Worm (Caenorhabditis elegans) whole organism, L1 larva: ENCODE measurements around the gene T04C12.1.
A peak's percentile ranks its signal among the peaks of the same experiment; 100 is the strongest.

Source experiments
- C16A3.4 ChIP-seq: fragments of 150-350 bp; optimal IDR thresholded peaks from 2 replicates; lab custom pipeline; 2014; ENCODE audit warnings: missing biosample characterization, missing genetic modification characterization
- C34B4.2 ChIP-seq: sonication (generic microtip); optimal IDR thresholded peaks from 2 replicates; lab custom pipeline; 2017; ENCODE audit warnings: mild to moderate bottlenecking, missing genetic modification characterization, missing compliant biosample characterization
- F16B12.6 ChIP-seq: fragments of 150-350 bp; optimal IDR thresholded peaks from 2 replicates; lab custom pipeline; 2014; ENCODE audit warnings: missing biosample characterization, missing genetic modification characterization
- Y116A8C.19 ChIP-seq: sonication (generic microtip); optimal IDR thresholded peaks from 2 replicates; lab custom pipeline; 2016; ENCODE audit warnings: missing compliant biosample characterization, missing genetic modification characterization, borderline replicate concordance
- aly-2 ChIP-seq: fragments of 150-350 bp; optimal IDR thresholded peaks from 2 replicates; lab custom pipeline; 2014; ENCODE audit warnings: missing biosample characterization, missing genetic modification characterization
- ama-1 ChIP-seq: fragments of 150-350 bp; optimal IDR thresholded peaks from 2 replicates; lab custom pipeline; 2014
- blmp-1 ChIP-seq: fragments of 150-350 bp; optimal IDR thresholded peaks from 2 replicates; lab custom pipeline; 2014; ENCODE audit warnings: missing biosample characterization, missing genetic modification characterization
- ceh-63 ChIP-seq: fragments of 200-800 bp; sonication (Bioruptor generic); optimal IDR thresholded peaks from 2 replicates; lab custom pipeline; 2018; ENCODE audit warnings: mild to moderate bottlenecking, missing genetic modification characterization, missing compliant biosample characterization
- ceh-8 ChIP-seq: fragments of 200-800 bp; sonication (Bioruptor generic); optimal IDR thresholded peaks from 2 replicates; lab custom pipeline; 2018; ENCODE audit warnings: mild to moderate bottlenecking, missing genetic modification characterization, moderate library complexity, missing compliant biosample characterization
- ceh-82 ChIP-seq, 3 experiments: fragments of 150-350 bp in 1 of 3; sonication (generic microtip) in 2 of 3; optimal IDR thresholded peaks; 2 replicates each; lab custom pipeline; 2014 to 2017; ENCODE audit warnings: missing biosample characterization in 3 of 3, missing genetic modification characterization in 3 of 3
- ceh-90 ChIP-seq: sonication (generic microtip); optimal IDR thresholded peaks from 2 replicates; lab custom pipeline; 2016; ENCODE audit warnings: missing genetic modification characterization, missing compliant biosample characterization
- dpl-1 ChIP-seq, 3 experiments: fragments of 150-350 bp in 2 of 3; sonication (generic microtip) in 1 of 3; optimal IDR thresholded peaks; 2 replicates each; lab custom pipeline; 2014 to 2017; ENCODE audit warnings: missing biosample characterization in 3 of 3, missing genetic modification characterization in 3 of 3, missing genetic modification reagents in 3 of 3
- efl-3 ChIP-seq: fragments of 200-800 bp; sonication (Bioruptor generic); optimal IDR thresholded peaks from 2 replicates; lab custom pipeline; 2018; ENCODE audit warnings: mild to moderate bottlenecking, missing genetic modification characterization, missing compliant biosample characterization
- egl-13 ChIP-seq: sonication (generic microtip); optimal IDR thresholded peaks from 2 replicates; lab custom pipeline; 2016; ENCODE audit warnings: missing genotype, missing genetic modification reagents, missing genetic modification characterization, missing compliant biosample characterization
- egl-27 ChIP-seq, 2 experiments: fragments of 150-350 bp in 1 of 2; sonication (generic microtip); optimal IDR thresholded peaks; 3 replicates each; lab custom pipeline; 2017 to 2018; ENCODE audit warnings: missing biosample characterization in 2 of 2, missing genetic modification characterization in 2 of 2, missing genetic modification reagents in 2 of 2
- fkh-4 ChIP-seq: sonication (generic microtip); optimal IDR thresholded peaks from 2 replicates; lab custom pipeline; 2016; ENCODE audit warnings: missing compliant biosample characterization, missing genetic modification characterization, borderline replicate concordance
- fkh-8 ChIP-seq: sonication (generic microtip); optimal IDR thresholded peaks from 2 replicates; lab custom pipeline; 2016; ENCODE audit warnings: mild to moderate bottlenecking, missing genetic modification characterization, missing compliant biosample characterization
- grh-1 ChIP-seq: fragments of 200-800 bp; sonication (Bioruptor generic); IDR thresholded peaks from 2 replicates; pipeline ENCODE4 v1.3.6; 2022; ENCODE audit warnings: missing genetic modification reagents, missing genetic modification characterization, missing compliant biosample characterization
- hlh-4 ChIP-seq: sonication (generic microtip); optimal IDR thresholded peaks from 2 replicates; lab custom pipeline; 2016; ENCODE audit warnings: mild to moderate bottlenecking, missing genetic modification characterization, missing compliant biosample characterization
- jun-1 ChIP-seq: fragments of 150-350 bp; optimal IDR thresholded peaks from 2 replicates; lab custom pipeline; 2014; ENCODE audit warnings: missing biosample characterization, missing genetic modification reagents, missing genetic modification characterization
- lin-13 ChIP-seq: fragments of 150-350 bp; optimal IDR thresholded peaks from 2 replicates; lab custom pipeline; 2014; ENCODE audit warnings: missing biosample characterization, missing genetic modification reagents, missing genetic modification characterization
- lsy-2 ChIP-seq, 2 experiments: fragments of 150-350 bp; optimal IDR thresholded peaks; 2 replicates each; lab custom pipeline; 2014; ENCODE audit warnings: missing biosample characterization in 2 of 2, missing genetic modification characterization in 2 of 2
- mab-9 ChIP-seq: fragments of 200-800 bp; sonication (Bioruptor generic); IDR thresholded peaks from 2 replicates; pipeline ENCODE4 v1.3.6; 2022; ENCODE audit warnings: missing genetic modification reagents, missing genetic modification characterization, missing compliant biosample characterization
- mdl-1 ChIP-seq, 2 experiments: fragments of 150-350 bp; optimal IDR thresholded peaks; 2 replicates each; lab custom pipeline; 2014 to 2017; ENCODE audit warnings: missing biosample characterization in 2 of 2, missing genetic modification characterization in 2 of 2, inconsistent platforms in 1 of 2
- mef-2 ChIP-seq: fragments of 150-350 bp; optimal IDR thresholded peaks from 2 replicates; lab custom pipeline; 2014; ENCODE audit warnings: missing biosample characterization, missing genetic modification characterization
- mep-1 ChIP-seq: fragments of 150-350 bp; optimal IDR thresholded peaks from 2 replicates; lab custom pipeline; 2014; ENCODE audit warnings: missing biosample characterization, missing genetic modification characterization
- nhr-11 ChIP-seq: fragments of 150-350 bp; optimal IDR thresholded peaks from 2 replicates; lab custom pipeline; 2014; ENCODE audit warnings: missing biosample characterization, missing genetic modification characterization
- nhr-19 ChIP-seq: fragments of 200-800 bp; sonication (Bioruptor generic); conservative IDR thresholded peaks from 2 replicates; pipeline ENCODE4 v1.3.6; 2022; ENCODE audit warnings: missing genetic modification characterization, missing compliant biosample characterization
- nhr-20 ChIP-seq: sonication (generic microtip); optimal IDR thresholded peaks from 2 replicates; lab custom pipeline; 2016; ENCODE audit warnings: mild to moderate bottlenecking, missing genetic modification characterization, missing compliant biosample characterization
- nhr-237 ChIP-seq: fragments of 150-350 bp; optimal IDR thresholded peaks from 2 replicates; lab custom pipeline; 2014; ENCODE audit warnings: missing biosample characterization, missing genetic modification characterization
- nhr-28 ChIP-seq: fragments of 150-350 bp; optimal IDR thresholded peaks from 2 replicates; lab custom pipeline; 2014; ENCODE audit warnings: missing biosample characterization, missing genetic modification characterization
- nhr-76 ChIP-seq: sonication (generic microtip); optimal IDR thresholded peaks from 2 replicates; lab custom pipeline; 2017; ENCODE audit warnings: missing biosample characterization, missing genetic modification characterization
- nhr-84 ChIP-seq: sonication (generic microtip); optimal IDR thresholded peaks from 2 replicates; lab custom pipeline; 2017; ENCODE audit warnings: missing biosample characterization, missing genetic modification characterization
- pag-3 ChIP-seq: sonication (generic microtip); optimal IDR thresholded peaks from 2 replicates; lab custom pipeline; 2017; ENCODE audit warnings: missing genetic modification characterization, mild to moderate bottlenecking, missing compliant biosample characterization, antibody characterized with exemption, borderline replicate concordance; ENCODE audit not compliant: insufficient read depth
- pqm-1 ChIP-seq: sonication (generic microtip); optimal IDR thresholded peaks from 3 replicates; lab custom pipeline; 2017; ENCODE audit warnings: missing biosample characterization, missing genetic modification characterization
- rnt-1 ChIP-seq: sonication (generic microtip); optimal IDR thresholded peaks from 2 replicates; lab custom pipeline; 2016; ENCODE audit warnings: mild to moderate bottlenecking, missing genetic modification characterization, moderate library complexity, missing compliant biosample characterization
- snu-23 ChIP-seq: sonication (generic microtip); optimal IDR thresholded peaks from 2 replicates; lab custom pipeline; 2016; ENCODE audit warnings: missing genetic modification characterization, missing compliant biosample characterization
- sup-37 ChIP-seq: fragments of 200-800 bp; sonication (Bioruptor generic); optimal IDR thresholded peaks from 2 replicates; lab custom pipeline; 2018; ENCODE audit warnings: mild to moderate bottlenecking, missing genetic modification characterization, missing compliant biosample characterization
- swsn-7 ChIP-seq: sonication (generic microtip); optimal IDR thresholded peaks from 2 replicates; lab custom pipeline; 2016; ENCODE audit warnings: missing genetic modification characterization, missing compliant biosample characterization
- tbx-2 ChIP-seq: sonication (generic microtip); optimal IDR thresholded peaks from 2 replicates; lab custom pipeline; 2016; ENCODE audit warnings: missing genetic modification characterization, missing compliant biosample characterization
- tlp-1 ChIP-seq: fragments of 150-350 bp; optimal IDR thresholded peaks from 2 replicates; lab custom pipeline; 2014; ENCODE audit warnings: missing biosample characterization, missing genetic modification characterization
- unc-30 ChIP-seq: sonication (generic microtip); optimal IDR thresholded peaks from 2 replicates; lab custom pipeline; 2017; ENCODE audit warnings: missing biosample characterization, missing genetic modification characterization
- unc-62 ChIP-seq: fragments of 150-350 bp; optimal IDR thresholded peaks from 2 replicates; lab custom pipeline; 2014; ENCODE audit warnings: missing biosample characterization, missing genetic modification reagents, missing genetic modification characterization
- unc-86 ChIP-seq: sonication (generic microtip); optimal IDR thresholded peaks from 2 replicates; lab custom pipeline; 2016; ENCODE audit warnings: missing genetic modification characterization, missing compliant biosample characterization
- vab-15 ChIP-seq: sonication (generic microtip); optimal IDR thresholded peaks from 2 replicates; lab custom pipeline; 2017; ENCODE audit warnings: missing genotype, mild to moderate bottlenecking, missing genetic modification characterization, missing compliant biosample characterization
- xbp-1 ChIP-seq: sonication (generic microtip); optimal IDR thresholded peaks from 2 replicates; lab custom pipeline; 2016; ENCODE audit warnings: missing genetic modification characterization, missing compliant biosample characterization
- zag-1 ChIP-seq: fragments of 150-350 bp; optimal IDR thresholded peaks from 2 replicates; lab custom pipeline; 2014; ENCODE audit warnings: missing biosample characterization, missing genetic modification characterization
- ztf-4 ChIP-seq: fragments of 150-350 bp; optimal IDR thresholded peaks from 2 replicates; lab custom pipeline; 2014; ENCODE audit warnings: missing biosample characterization, missing genetic modification characterization

Gene T04C12.1

ce11 chrV:11029309-11029708, 29.8 kb downstream of the T04C12.1 start (continued):
- TF ChIP-seq ztf-4 (tag; lab: Kevin White, UChicago), result no peak
- peak; percentile 80 for TF ChIP-seq xbp-1 (tag; lab: Kevin White, UChicago)
- TF ChIP-seq snu-23 (GFP tag; lab: Kevin White, UChicago), result peak; percentile 73
- peak; percentile 81 for TF ChIP-seq nhr-20 (tag; lab: Kevin White, UChicago)
- 0 out of 2 replicates have a peak, but pooled peaks have one; percentile 48 for TF ChIP-seq mab-9 (GFP tag; lab: Robert Waterston, UW)
- peak; percentile 90 to 93 (median 93) for TF ChIP-seq dpl-1 (GFP tag; optimal IDR thresholded peaks at IDR 0.05; lab: Kevin White, UChicago)
- TF ChIP-seq mdl-1 (tag; optimal IDR thresholded peaks at IDR 0.05; lab: Kevin White, UChicago), result peak in 1 of 2 experiments; percentile 28
- peak; percentile 66 for TF ChIP-seq egl-13 (tag; lab: Kevin White, UChicago)
- TF ChIP-seq hlh-4 (tag; lab: Kevin White, UChicago), result no peak
- no peak for TF ChIP-seq ama-1 (lab: Kevin White, UChicago)
- TF ChIP-seq fkh-8 (tag; lab: Kevin White, UChicago), result peak; percentile 42
- peak; percentile 56 for TF ChIP-seq lin-13
- TF ChIP-seq tlp-1 (tag; lab: Kevin White, UChicago), result no peak
- peak; percentile 59 for TF ChIP-seq swsn-7 (tag; lab: Kevin White, UChicago)
- peak; percentile 56 for TF ChIP-seq Y116A8C.19 (tag; lab: Kevin White, UChicago)
- TF ChIP-seq pag-3 (tag; lab: Kevin White, UChicago), result no peak
- peak; percentile 53 for TF ChIP-seq jun-1 (tag; lab: Kevin White, UChicago)
- no peak for TF ChIP-seq mef-2 (tag; lab: Kevin White, UChicago)
- TF ChIP-seq ceh-90 (tag; lab: Kevin White, UChicago), result peak; percentile 90
- peak; percentile 80 for TF ChIP-seq tbx-2
- TF ChIP-seq unc-62, result no peak
- TF ChIP-seq ceh-82 (tag; optimal IDR thresholded peaks at IDR 0.05; lab: Kevin White, UChicago), result peak; percentile 14 to 53 (median 18)
- no peak for TF ChIP-seq pqm-1 (tag; lab: Kevin White, UChicago)
- no peak for TF ChIP-seq ceh-63 (GFP tag; lab: Kevin White, UChicago)
- peak; percentile 59 for TF ChIP-seq mep-1
- no peak for TF ChIP-seq nhr-11 (tag; lab: Kevin White, UChicago)
- no peak for TF ChIP-seq efl-3 (GFP tag; lab: Kevin White, UChicago)
- TF ChIP-seq nhr-19 (GFP tag; lab: Robert Waterston, UW), result peak; percentile 72
- peak; percentile 32 to 72 for TF ChIP-seq lsy-2 (tag; optimal IDR thresholded peaks at IDR 0.05; lab: Kevin White, UChicago)
- TF ChIP-seq F16B12.6, result peak; percentile 12
- no peak for TF ChIP-seq nhr-28 (tag; lab: Kevin White, UChicago)
- no peak for TF ChIP-seq egl-27 (tag; optimal IDR thresholded peaks at IDR 0.05; lab: Kevin White, UChicago)
- TF ChIP-seq vab-15 (tag; lab: Kevin White, UChicago), result no peak
- no peak for TF ChIP-seq unc-30 (tag; lab: Kevin White, UChicago)
- TF ChIP-seq rnt-1 (tag; lab: Kevin White, UChicago), result peak; percentile 96
- no peak for TF ChIP-seq C34B4.2

ce11 chrV:11027740-11028139, 31.3 kb downstream of the T04C12.1 start:
- TF ChIP-seq unc-86 (no peak), F16B12.6 (no peak), C16A3.4 (tag; lab: Kevin White, UChicago) (no peak), swsn-7 (tag; lab: Kevin White, UChicago) (no peak), aly-2 (no peak), nhr-237 (tag; lab: Kevin White, UChicago) (no peak), ceh-8 (GFP tag; lab: Kevin White, UChicago) (no peak), nhr-76 (tag; lab: Kevin White, UChicago) (no peak), pag-3 (tag; lab: Kevin White, UChicago) (no peak), grh-1 (GFP tag; lab: Robert Waterston, UW) (no peak), sup-37 (GFP tag; lab: Kevin White, UChicago) (no peak), nhr-11 (tag; lab: Kevin White, UChicago) (no peak), blmp-1 (tag; lab: Kevin White, UChicago) (no peak), egl-27 (tag; optimal IDR thresholded peaks at IDR 0.05; lab: Kevin White, UChicago) (no peak), nhr-84 (tag; lab: Kevin White, UChicago) (no peak), zag-1 (tag; lab: Kevin White, UChicago) (no peak), jun-1 (tag; lab: Kevin White, UChicago) (no peak), fkh-4 (tag; lab: Kevin White, UChicago) (no peak), pqm-1 (tag; lab: Kevin White, UChicago) (no peak), C34B4.2 (no peak)
